Worm (Caenorhabditis elegans) whole organism, mixed stage, embryonic: ENCODE results near the gene EGAP1.5.

ENCODE experiments used
- M03D4.4 ChIP-seq: sonication (generic microtip); optimal IDR thresholded peaks from 2 replicates; lab custom pipeline; 2017; ENCODE audit warnings: mild to moderate bottlenecking, missing genetic modification characterization, missing compliant biosample characterization
- bed-3 ChIP-seq: fragments of 200-800 bp; sonication (Bioruptor generic); optimal IDR thresholded peaks from 3 replicates; lab custom pipeline; 2018; ENCODE audit warnings: mild to moderate bottlenecking, missing genetic modification characterization, moderate library complexity, missing compliant biosample characterization
- blmp-1 ChIP-seq: fragments of 150-350 bp; optimal IDR thresholded peaks from 2 replicates; lab custom pipeline; 2014; ENCODE audit warnings: missing biosample characterization, missing genetic modification characterization
- ceh-39 ChIP-seq: fragments of 150-350 bp; optimal IDR thresholded peaks from 2 replicates; lab custom pipeline; 2014; ENCODE audit warnings: missing biosample characterization, missing genetic modification characterization
- ceh-43 ChIP-seq: fragments of 200-800 bp; sonication (Bioruptor generic); optimal IDR thresholded peaks from 2 replicates; lab custom pipeline; 2018; ENCODE audit warnings: mild to moderate bottlenecking, missing genetic modification characterization, moderate library complexity, missing compliant biosample characterization
- ceh-83 ChIP-seq: fragments of 200-800 bp; sonication (Bioruptor generic); optimal IDR thresholded peaks from 2 replicates; lab custom pipeline; 2018; ENCODE audit warnings: mild to moderate bottlenecking, missing genetic modification characterization, missing compliant biosample characterization
- ces-1 ChIP-seq: fragments of 150-350 bp; optimal IDR thresholded peaks from 2 replicates; lab custom pipeline; 2014; ENCODE audit warnings: missing biosample characterization, missing genetic modification reagents, missing genetic modification characterization
- cnd-1 ChIP-seq: fragments of 200-800 bp; sonication (Bioruptor generic); optimal IDR thresholded peaks from 2 replicates; lab custom pipeline; 2018; ENCODE audit warnings: mild to moderate bottlenecking, missing genetic modification characterization, missing compliant biosample characterization
- drap-1 ChIP-seq: fragments of 200-800 bp; sonication (Bioruptor generic); optimal IDR thresholded peaks from 3 replicates; lab custom pipeline; 2018; ENCODE audit warnings: mild to moderate bottlenecking, missing genetic modification characterization, missing compliant biosample characterization
- ham-2 ChIP-seq: fragments of 200-800 bp; sonication (Bioruptor generic); optimal IDR thresholded peaks from 2 replicates; lab custom pipeline; 2018; ENCODE audit warnings: mild to moderate bottlenecking, missing genetic modification characterization, missing compliant biosample characterization
- hlh-1 ChIP-seq: fragments of 150-350 bp; optimal IDR thresholded peaks from 2 replicates; lab custom pipeline; 2014; ENCODE audit warnings: missing biosample characterization, missing genetic modification reagents, missing genetic modification characterization
- lin-13 ChIP-seq: fragments of 150-350 bp; optimal IDR thresholded peaks from 2 replicates; lab custom pipeline; 2014; ENCODE audit warnings: missing biosample characterization, missing genetic modification characterization
- lin-32 ChIP-seq: fragments of 200-800 bp; sonication (Bioruptor generic); optimal IDR thresholded peaks from 2 replicates; lab custom pipeline; 2018; ENCODE audit warnings: mild to moderate bottlenecking, missing genetic modification characterization, missing compliant biosample characterization
- lsy-2 ChIP-seq: fragments of 150-350 bp; optimal IDR thresholded peaks from 2 replicates; lab custom pipeline; 2014; ENCODE audit warnings: missing biosample characterization, missing genetic modification characterization
- mab-5 ChIP-seq: fragments of 150-350 bp; optimal IDR thresholded peaks from 2 replicates; lab custom pipeline; 2014; ENCODE audit warnings: missing biosample characterization, missing genetic modification characterization
- mep-1 ChIP-seq: fragments of 150-350 bp; optimal IDR thresholded peaks from 2 replicates; lab custom pipeline; 2017; ENCODE audit warnings: missing biosample characterization, missing genetic modification reagents, missing genetic modification characterization, inconsistent platforms
- mls-2 ChIP-seq: sonication (generic microtip); optimal IDR thresholded peaks from 2 replicates; lab custom pipeline; 2016; ENCODE audit warnings: mild to moderate bottlenecking, missing genetic modification characterization, moderate library complexity, missing compliant biosample characterization
- nhr-12 ChIP-seq: fragments of 150-350 bp; optimal IDR thresholded peaks from 2 replicates; lab custom pipeline; 2014; ENCODE audit warnings: missing biosample characterization, missing genetic modification characterization
- nhr-2 ChIP-seq: fragments of 150-350 bp; optimal IDR thresholded peaks from 2 replicates; lab custom pipeline; 2014; ENCODE audit warnings: missing biosample characterization, missing genetic modification characterization
- nhr-28 ChIP-seq: fragments of 150-350 bp; optimal IDR thresholded peaks from 2 replicates; lab custom pipeline; 2014; ENCODE audit warnings: missing biosample characterization, missing genetic modification characterization
- nhr-76 ChIP-seq: sonication (generic microtip); optimal IDR thresholded peaks from 2 replicates; lab custom pipeline; 2017; ENCODE audit warnings: missing biosample characterization, missing genetic modification characterization
- sem-2 ChIP-seq: fragments of 200-800 bp; sonication (Bioruptor generic); optimal IDR thresholded peaks from 2 replicates; lab custom pipeline; 2018; ENCODE audit warnings: mild to moderate bottlenecking, missing genetic modification characterization, missing compliant biosample characterization
- tbx-8 ChIP-seq: fragments of 200-800 bp; sonication (Bioruptor generic); optimal IDR thresholded peaks from 2 replicates; lab custom pipeline; 2018; ENCODE audit warnings: mild to moderate bottlenecking, missing genetic modification characterization, moderate library complexity, missing compliant biosample characterization
- unc-120 ChIP-seq: sonication (generic microtip); optimal IDR thresholded peaks from 2 replicates; lab custom pipeline; 2017; ENCODE audit warnings: missing genetic modification characterization, missing compliant biosample characterization; ENCODE audit not compliant: poor library complexity, severe bottlenecking
- unc-39 ChIP-seq: fragments of 150-350 bp; optimal IDR thresholded peaks from 2 replicates; lab custom pipeline; 2014; ENCODE audit warnings: missing biosample characterization, missing genetic modification characterization
- unc-62 ChIP-seq: fragments of 150-350 bp; optimal IDR thresholded peaks from 2 replicates; lab custom pipeline; 2014; ENCODE audit warnings: missing biosample characterization, missing genetic modification reagents, missing genetic modification characterization
- zip-8 ChIP-seq: fragments of 150-350 bp; optimal IDR thresholded peaks from 2 replicates; lab custom pipeline; 2014; ENCODE audit warnings: missing biosample characterization, missing genetic modification characterization
- ztf-11 ChIP-seq: fragments of 150-350 bp; optimal IDR thresholded peaks from 2 replicates; lab custom pipeline; 2014; ENCODE audit warnings: missing biosample characterization, missing genetic modification characterization

Gene EGAP1.5

DNA sequence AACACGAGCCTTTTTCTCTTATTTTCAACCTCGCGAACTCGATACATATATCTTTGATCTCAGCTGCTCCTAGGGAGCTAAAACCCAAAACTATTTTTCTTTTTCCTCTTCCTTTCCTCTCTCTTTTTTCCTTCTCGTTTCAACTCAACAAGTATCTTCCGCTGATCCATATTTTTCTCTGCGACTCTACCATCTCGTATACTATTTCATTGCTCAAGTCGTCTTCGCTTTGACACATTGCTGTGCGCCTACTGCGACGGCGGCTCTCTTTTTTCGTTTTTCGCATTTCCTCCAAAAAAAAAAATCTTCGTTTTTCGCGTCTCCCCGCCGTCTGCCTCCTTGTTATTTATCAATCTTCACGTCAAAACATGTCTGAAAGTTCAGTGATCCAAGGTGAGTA is 18.3 kb downstream of the EGAP1.5 start:
- no peak for TF ChIP-seq nhr-12 (tag; lab: Kevin White, UChicago)
- TF ChIP-seq unc-120 (tag; lab: Kevin White, UChicago) = peak; percentile 29
- TF ChIP-seq ces-1 = peak; percentile 4
- peak; percentile 16 for TF ChIP-seq unc-62 (GFP tag; lab: Kevin White, UChicago)
- TF ChIP-seq lin-32 (GFP tag; lab: Kevin White, UChicago) = no peak

DNA sequence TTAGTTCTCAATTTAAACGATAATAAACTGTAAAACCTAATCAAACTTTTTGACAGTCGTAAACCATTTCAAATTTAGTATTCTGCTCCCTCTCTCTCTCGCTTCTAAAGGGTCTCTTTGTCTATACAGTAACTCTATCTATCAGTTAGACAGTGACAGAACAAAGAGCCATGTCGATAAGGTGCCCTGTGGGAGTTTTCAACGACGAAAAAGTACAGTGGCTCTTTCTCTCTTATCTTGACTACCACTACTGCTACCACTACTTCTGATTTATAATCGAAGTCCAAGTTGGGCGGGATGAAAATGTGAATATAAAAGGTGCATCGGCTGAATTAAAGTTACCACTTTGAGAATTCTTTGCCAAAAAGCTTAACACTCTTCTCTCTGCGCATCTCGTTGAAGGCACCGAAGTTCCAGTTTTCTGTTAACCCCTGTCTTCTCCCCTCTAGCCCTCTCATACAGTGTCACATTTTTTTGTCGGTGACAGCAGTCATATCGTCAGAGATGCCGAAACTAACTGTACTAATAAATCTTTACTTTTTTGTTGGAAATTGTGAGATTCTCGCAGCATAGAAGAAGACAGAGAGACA is 19.3 kb downstream of the EGAP1.5 start:
- TF ChIP-seq ceh-39 (tag; lab: Kevin White, UChicago) (no peak), lin-32 (GFP tag; lab: Kevin White, UChicago) (no peak), hlh-1 (tag; lab: Kevin White, UChicago) (no peak), bed-3 (GFP tag; lab: Kevin White, UChicago) (no peak), nhr-12 (tag; lab: Kevin White, UChicago) (no peak), ztf-11 (tag; lab: Kevin White, UChicago) (no peak), mab-5 (tag; lab: Kevin White, UChicago) (no peak), tbx-8 (GFP tag; lab: Kevin White, UChicago) (no peak), nhr-76 (no peak), ceh-83 (GFP tag; lab: Kevin White, UChicago) (no peak), zip-8 (no peak), unc-39 (tag; lab: Kevin White, UChicago) (no peak), unc-62 (GFP tag; lab: Kevin White, UChicago) (no peak), drap-1 (no peak), M03D4.4 (no peak), blmp-1 (tag; lab: Kevin White, UChicago) (no peak)

DNA sequence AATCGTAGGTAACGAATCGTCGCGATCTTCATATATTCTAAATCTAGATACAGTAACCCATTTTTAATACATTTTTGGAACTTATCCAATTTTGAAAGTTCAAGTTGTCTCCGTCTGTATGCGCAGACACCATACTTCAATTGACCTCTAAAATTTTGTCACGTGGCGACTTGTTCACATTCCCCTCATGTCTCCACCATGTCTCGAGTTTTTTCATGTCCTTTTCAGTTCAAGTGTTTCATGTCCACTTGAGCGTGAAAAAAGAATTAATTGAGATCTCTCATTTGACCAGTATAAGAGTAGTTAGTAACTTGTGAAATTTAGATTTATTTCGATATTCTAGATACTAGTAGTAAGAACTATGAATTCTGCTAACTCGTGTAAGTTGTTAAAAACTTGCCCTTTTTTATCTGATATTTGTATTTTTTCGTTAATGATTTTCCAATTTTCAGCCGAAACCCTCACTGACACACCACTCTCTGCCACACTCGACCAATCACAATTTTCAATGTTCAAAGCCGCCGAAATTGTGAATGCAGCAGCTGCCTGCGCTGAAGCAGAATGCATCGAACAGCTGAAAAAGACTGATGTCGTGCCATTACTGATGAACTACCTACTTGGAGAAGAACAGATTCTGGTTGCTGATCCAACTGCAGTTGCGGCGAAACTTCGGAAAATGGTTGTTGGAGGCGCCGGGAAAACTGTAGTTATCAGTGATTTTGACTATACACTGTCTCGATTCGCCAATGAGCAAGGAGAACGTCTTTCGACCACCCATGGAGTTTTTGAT is 20.3 kb downstream of the EGAP1.5 start:
- no peak for TF ChIP-seq ceh-43
- no peak for TF ChIP-seq sem-2 (GFP tag; lab: Kevin White, UChicago)

DNA sequence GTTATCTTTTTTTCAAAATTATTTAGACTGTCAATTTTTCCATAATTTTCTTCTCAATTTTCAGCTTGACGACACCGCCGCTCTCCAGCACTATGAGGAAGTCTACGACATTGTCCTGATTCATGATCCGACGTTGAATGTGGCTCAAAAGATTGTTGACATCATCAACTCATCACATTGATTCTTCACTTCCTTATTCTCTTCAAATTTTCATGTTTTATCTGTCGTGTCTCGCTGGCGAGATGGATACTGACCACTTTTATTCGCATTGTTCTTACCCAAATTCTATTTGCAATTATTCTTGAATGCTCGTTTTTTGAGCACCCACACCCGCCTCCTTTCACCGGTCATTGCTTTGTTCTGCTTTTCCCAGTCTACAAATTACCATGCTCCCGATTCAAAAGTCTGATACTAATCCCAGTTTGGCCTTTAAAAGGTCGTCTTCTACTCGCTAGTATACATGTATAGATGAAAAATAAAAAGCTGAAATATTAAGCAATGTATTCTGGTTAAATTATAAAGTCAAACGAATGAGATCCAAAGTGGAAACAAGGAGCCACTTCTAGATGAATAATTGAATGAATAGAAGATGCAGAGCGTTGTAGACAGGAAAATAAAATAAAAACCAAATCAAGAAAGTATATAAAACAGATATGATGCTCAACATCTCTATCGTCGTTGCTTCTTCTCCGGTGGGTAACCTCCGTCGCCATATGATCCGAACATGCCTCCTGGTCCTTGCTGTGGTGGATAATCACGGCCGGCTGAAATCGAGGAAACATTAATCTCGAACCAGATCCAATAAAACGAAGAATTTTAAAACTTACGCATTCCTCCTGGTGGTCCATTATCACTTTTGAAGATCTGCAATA is 21.8 kb downstream of the EGAP1.5 start:
- no peak for TF ChIP-seq ceh-39 (tag; lab: Kevin White, UChicago)
- no peak for TF ChIP-seq cnd-1 (tag; lab: Kevin White, UChicago)
- TF ChIP-seq nhr-2 = no peak
- no peak for TF ChIP-seq blmp-1 (tag; lab: Kevin White, UChicago)

DNA sequence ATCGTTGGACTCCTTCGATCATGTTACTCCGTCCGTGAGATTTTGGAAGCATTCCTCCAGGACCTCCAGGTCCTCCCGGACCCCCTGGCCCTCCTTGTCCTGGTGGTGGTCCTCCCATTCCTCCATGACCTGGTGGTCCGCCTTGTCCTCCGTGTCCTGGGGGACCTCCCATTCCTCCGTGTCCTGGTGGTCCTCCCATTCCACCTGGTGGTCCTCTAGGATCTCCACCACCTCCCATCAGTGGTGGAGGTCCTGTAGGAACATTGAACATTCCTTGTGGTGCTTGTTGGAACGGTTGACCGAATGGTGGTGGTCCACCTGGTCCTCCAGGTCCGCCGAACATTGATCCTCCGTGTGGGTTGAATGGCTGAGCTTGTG is 22.4 kb downstream of the EGAP1.5 start:
- TF ChIP-seq unc-62 (GFP tag; lab: Kevin White, UChicago) (no peak), lin-13 (no peak), lsy-2 (tag; lab: Kevin White, UChicago) (no peak), nhr-28 (tag; lab: Kevin White, UChicago) (no peak), M03D4.4 (no peak), tbx-8 (GFP tag; lab: Kevin White, UChicago) (no peak), mls-2 (tag; lab: Kevin White, UChicago) (no peak), zip-8 (no peak), blmp-1 (tag; lab: Kevin White, UChicago) (no peak), ceh-39 (tag; lab: Kevin White, UChicago) (no peak)

DNA sequence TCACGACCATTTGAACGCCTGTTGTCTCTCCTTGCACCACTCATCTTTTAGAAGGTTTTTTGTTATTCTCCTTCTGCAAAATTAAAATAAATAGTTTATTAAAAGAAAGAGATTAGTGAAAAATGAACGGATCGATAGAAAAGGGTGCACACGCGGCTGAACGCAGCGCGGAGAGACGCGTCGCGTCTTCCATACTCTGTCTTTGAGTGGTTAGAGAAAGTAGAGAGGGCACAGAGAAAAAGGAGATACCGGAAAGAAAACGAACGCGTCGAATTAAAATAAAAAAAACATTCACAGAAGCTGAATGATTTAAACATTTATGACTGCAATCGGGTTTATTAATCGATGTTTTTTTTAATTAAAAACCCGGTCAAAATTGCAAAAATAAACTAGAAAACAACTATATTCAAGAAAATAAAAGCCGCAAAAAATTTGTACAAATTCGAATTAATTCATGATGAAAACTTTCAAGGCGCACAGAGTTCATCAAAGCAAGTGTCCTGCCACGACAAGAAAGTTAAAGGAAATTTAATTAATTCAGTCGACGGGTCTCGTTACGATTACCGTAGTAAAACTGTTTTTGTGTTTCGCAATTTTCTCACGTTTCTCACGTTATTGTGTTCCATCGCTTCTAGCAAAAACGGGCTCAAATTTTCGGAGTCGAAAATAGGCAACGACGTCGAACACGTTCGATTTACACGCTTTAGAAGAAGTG is 26.8 kb downstream of the EGAP1.5 start, which contains the start of the genes nono-1 and nop-1:
nono-1 (minus strand) TSS at position 75 of the 715 bp plus-strand sequence.
nop-1 (plus strand) TSS at position 551 of the 715 bp plus-strand sequence.
- TF ChIP-seq nhr-76 (no peak), tbx-8 (GFP tag; lab: Kevin White, UChicago) (no peak), nhr-12 (tag; lab: Kevin White, UChicago) (no peak), lin-13 (no peak), lsy-2 (tag; lab: Kevin White, UChicago) (no peak), unc-120 (tag; lab: Kevin White, UChicago) (no peak), mep-1 (tag; lab: Kevin White, UChicago) (peak; percentile 10), nhr-2 (no peak), drap-1 (no peak), ceh-39 (tag; lab: Kevin White, UChicago) (peak; percentile 100), ceh-83 (GFP tag; lab: Kevin White, UChicago) (no peak), mls-2 (tag; lab: Kevin White, UChicago) (peak; percentile 22), ces-1 (peak; percentile 9), ham-2 (no peak)
